Worm (Caenorhabditis elegans) whole organism, L1 larva: Measurements from ENCODE around the gene oac-3.

Experiments used
- ama-1 ChIP-seq: fragments of 150-350 bp; optimal IDR thresholded peaks from 2 replicates; lab custom pipeline; 2014
- ceh-8 ChIP-seq: fragments of 200-800 bp; sonication (Bioruptor generic); optimal IDR thresholded peaks from 2 replicates; lab custom pipeline; 2018; ENCODE audit warnings: mild to moderate bottlenecking, missing genetic modification characterization, moderate library complexity, missing compliant biosample characterization
- fos-1 ChIP-seq: fragments of 150-350 bp; optimal IDR thresholded peaks from 2 replicates; lab custom pipeline; 2014; ENCODE audit warnings: missing biosample characterization, missing genetic modification characterization
- lin-15B ChIP-seq: fragments of 150-350 bp; sonication (generic microtip); optimal IDR thresholded peaks from 3 replicates; lab custom pipeline; 2014; ENCODE audit warnings: missing biosample characterization, missing genetic modification characterization
- mab-9 ChIP-seq: fragments of 200-800 bp; sonication (Bioruptor generic); IDR thresholded peaks from 2 replicates; pipeline ENCODE4 v1.3.6; 2022; ENCODE audit warnings: missing genetic modification reagents, missing genetic modification characterization, missing compliant biosample characterization
- mdl-1 ChIP-seq, 2 experiments: fragments of 150-350 bp; optimal IDR thresholded peaks; 2 replicates each; lab custom pipeline; 2014 to 2017; ENCODE audit warnings: missing biosample characterization in 2 of 2, missing genetic modification characterization in 2 of 2, inconsistent platforms in 1 of 2
- nhr-11 ChIP-seq: fragments of 150-350 bp; optimal IDR thresholded peaks from 2 replicates; lab custom pipeline; 2014; ENCODE audit warnings: missing biosample characterization, missing genetic modification characterization
- nhr-12 ChIP-seq: sonication (generic microtip); optimal IDR thresholded peaks from 2 replicates; lab custom pipeline; 2017; ENCODE audit warnings: missing biosample characterization, missing genetic modification characterization
- nhr-28 ChIP-seq: fragments of 150-350 bp; optimal IDR thresholded peaks from 2 replicates; lab custom pipeline; 2014; ENCODE audit warnings: missing biosample characterization, missing genetic modification characterization
- nhr-90 ChIP-seq: sonication (generic microtip); optimal IDR thresholded peaks from 2 replicates; lab custom pipeline; 2016; ENCODE audit warnings: mild to moderate bottlenecking, missing genetic modification characterization, missing compliant biosample characterization; ENCODE audit not compliant: poor library complexity
- pqm-1 ChIP-seq: sonication (generic microtip); optimal IDR thresholded peaks from 3 replicates; lab custom pipeline; 2017; ENCODE audit warnings: missing biosample characterization, missing genetic modification characterization

- TF ChIP-seq mdl-1 (tag; optimal IDR thresholded peaks at IDR 0.05; lab: Kevin White, UChicago) (no peak), mab-9 (no peak), nhr-90 (no peak), nhr-12 (tag; lab: Kevin White, UChicago) (no peak), lin-15B (no peak), ama-1 (lab: Kevin White, UChicago) (no peak), pqm-1 (no peak), ceh-8 (GFP tag; lab: Kevin White, UChicago) (no peak), nhr-28 (tag; lab: Kevin White, UChicago) (no peak), fos-1 (no peak), nhr-11 (tag; lab: Kevin White, UChicago) (no peak)
Measured at ce11 chrV:13931225-13931624, 31.9 kb downstream of the oac-3 start, which contains the start of gene C06B3.16.
